Worm (Caenorhabditis elegans) whole organism, mixed stage, embryonic: ENCODE measurements around the gene T05A8.1.

Experiments
- bed-3 ChIP-seq: fragments of 200-800 bp; sonication (Bioruptor generic); optimal IDR thresholded peaks from 3 replicates; lab custom pipeline; 2018; ENCODE audit warnings: mild to moderate bottlenecking, missing genetic modification characterization, moderate library complexity, missing compliant biosample characterization
- ceh-39 ChIP-seq: fragments of 150-350 bp; optimal IDR thresholded peaks from 2 replicates; lab custom pipeline; 2014; ENCODE audit warnings: missing biosample characterization, missing genetic modification characterization
- ces-1 ChIP-seq: fragments of 150-350 bp; optimal IDR thresholded peaks from 2 replicates; lab custom pipeline; 2014; ENCODE audit warnings: missing biosample characterization, missing genetic modification reagents, missing genetic modification characterization
- elt-3 ChIP-seq: fragments of 150-350 bp; optimal IDR thresholded peaks from 2 replicates; lab custom pipeline; 2014; ENCODE audit warnings: missing biosample characterization, missing genetic modification characterization
- lsy-2 ChIP-seq: fragments of 150-350 bp; optimal IDR thresholded peaks from 2 replicates; lab custom pipeline; 2014; ENCODE audit warnings: missing biosample characterization, missing genetic modification characterization
- nhr-237 ChIP-seq: fragments of 150-350 bp; optimal IDR thresholded peaks from 2 replicates; lab custom pipeline; 2014; ENCODE audit warnings: missing biosample characterization, missing genetic modification characterization
- nhr-76 ChIP-seq: sonication (generic microtip); optimal IDR thresholded peaks from 2 replicates; lab custom pipeline; 2017; ENCODE audit warnings: missing biosample characterization, missing genetic modification characterization
- pha-4 ChIP-seq: fragments of 150-350 bp; optimal IDR thresholded peaks from 2 replicates; lab custom pipeline; 2018; ENCODE audit warnings: missing biosample characterization, missing genetic modification reagents, missing genetic modification characterization
- sem-2 ChIP-seq: fragments of 200-800 bp; sonication (Bioruptor generic); optimal IDR thresholded peaks from 2 replicates; lab custom pipeline; 2018; ENCODE audit warnings: mild to moderate bottlenecking, missing genetic modification characterization, missing compliant biosample characterization
- unc-39 ChIP-seq: fragments of 150-350 bp; optimal IDR thresholded peaks from 2 replicates; lab custom pipeline; 2014; ENCODE audit warnings: missing biosample characterization, missing genetic modification characterization
- ztf-11 ChIP-seq: fragments of 150-350 bp; optimal IDR thresholded peaks from 2 replicates; lab custom pipeline; 2014; ENCODE audit warnings: missing biosample characterization, missing genetic modification characterization

ce11 chrII:2757954-2758353 is 48.1 kb upstream of the T05A8.1 start, which contains the start of gene F29A7.8:
- TF ChIP-seq ceh-39 (tag; lab: Kevin White, UChicago): no peak
- no peak for TF ChIP-seq elt-3 (tag; lab: Kevin White, UChicago)
- no peak for TF ChIP-seq sem-2 (GFP tag; lab: Kevin White, UChicago)
- no peak for TF ChIP-seq nhr-237 (tag; lab: Kevin White, UChicago)
- TF ChIP-seq nhr-76 (tag; lab: Kevin White, UChicago): no peak
- no peak for TF ChIP-seq bed-3 (GFP tag; lab: Kevin White, UChicago)
- no peak for TF ChIP-seq lsy-2 (tag; lab: Kevin White, UChicago)
- no peak for TF ChIP-seq unc-39 (tag; lab: Kevin White, UChicago)
- no peak for TF ChIP-seq ztf-11 (tag; lab: Kevin White, UChicago)
- TF ChIP-seq ces-1: no peak
- TF ChIP-seq pha-4 (tag; lab: Kevin White, UChicago): no peak
